Worm (Caenorhabditis elegans): ENCODE data around the gene C29F4.3.
"Not testable (repeated sequence)": the region's sequence is repeated elsewhere in the genome, so short reads cannot be mapped to it uniquely, and the experiment has no call there.

Gene C29F4.3

ce11 chrIV:11259485-11259972, 35.8 kb upstream of the C29F4.3 start, which contains the start of gene gtl-1:
gtl-1 (minus strand) TSS chrIV:11259535.
- TF ChIP-seq hmg-20 (GFP tag; IDR thresholded peaks at IDR 0.05) (no peak), C17E4.6 (GFP tag; IDR thresholded peaks at IDR 0.05) (no peak), lin-40 (tag; optimal IDR thresholded peaks at IDR 0.05) (no peak), nhr-80 (tag; optimal IDR thresholded peaks at IDR 0.05) (peak; percentile 97), sptf-2 (GFP tag; optimal IDR thresholded peaks at IDR 0.05) (no peak), athp-1 (tag; optimal IDR thresholded peaks at IDR 0.05) (no peak)

- TF ChIP-seq ets-4 (GFP tag; optimal IDR thresholded peaks at IDR 0.05) (peak; percentile 56), ceh-58 (GFP tag; IDR thresholded peaks at IDR 0.05) (no peak), pbrm-1 (GFP tag; IDR thresholded peaks at IDR 0.05) (no peak), dox-1 (GFP tag; IDR thresholded peaks at IDR 0.05) (peak; percentile 57), mel-28 (tag; optimal IDR thresholded peaks at IDR 0.05; ENCODE audit: borderline replicate concordance) (no peak), nhr-80 (tag; optimal IDR thresholded peaks at IDR 0.05) (peak; percentile 95), lag-1 (GFP tag; IDR thresholded peaks at IDR 0.05) (no peak), zim-3 (tag; optimal IDR thresholded peaks at IDR 0.05) (no peak), let-607 (tag; optimal IDR thresholded peaks at IDR 0.05) (no peak)
These were observed 33.7 kb upstream of the C29F4.3 start for ce11 chrIV:11257476-11257875.

- TF ChIP-seq bed-2 (GFP tag; IDR thresholded peaks at IDR 0.05); bed-1 (GFP tag; IDR thresholded peaks at IDR 0.05); ztf-3 (GFP tag; optimal IDR thresholded peaks at IDR 0.05): not testable (repeated sequence)
These were observed 29.9 kb upstream of the C29F4.3 start, which contains the start of gene C05C12.1 for ce11 chrIV:11253689-11254088. C05C12.1 (plus strand) TSS chrIV:11253989.

ce11 chrIV:11248031-11248631, 24.4 kb upstream of the C29F4.3 start, which contains the start of gene C05C12.4:
C05C12.4 (minus strand) TSS chrIV:11248081.
- TF ChIP-seq nhr-80 (tag; optimal IDR thresholded peaks at IDR 0.05) (peak; percentile 35), let-607 (tag; optimal IDR thresholded peaks at IDR 0.05) (peak in 1 of 2 experiments; percentile 20), pha-4 (tag; optimal IDR thresholded peaks at IDR 0.05) (peak; percentile 4), nhr-27 (tag; optimal IDR thresholded peaks at IDR 0.05) (no peak), tbx-9 (tag; optimal IDR thresholded peaks at IDR 0.05; ENCODE audit: borderline replicate concordance) (no peak)

- TF ChIP-seq nhr-27 (tag; optimal IDR thresholded peaks at IDR 0.05) (no peak), hmg-20 (GFP tag; IDR thresholded peaks at IDR 0.05) (no peak), K12H6.12 (tag; optimal IDR thresholded peaks at IDR 0.05) (no peak), gei-17 (GFP tag; optimal IDR thresholded peaks at IDR 0.05) (no peak), xnd-1 (tag; optimal IDR thresholded peaks at IDR 0.05) (no peak), atf-7 (tag; optimal IDR thresholded peaks at IDR 0.05) (no peak), rpc-1 (optimal IDR thresholded peaks at IDR 0.05) (no peak), rpc-1 (tag; optimal IDR thresholded peaks at IDR 0.05) (no peak)
These were observed 23.7 kb upstream of the C29F4.3 start for ce11 chrIV:11247434-11247833.

ce11 chrIV:11241368-11241767, 17.6 kb upstream of the C29F4.3 start, which contains the start of gene C05C12.6:
C05C12.6 (minus strand) TSS chrIV:11241468.
- no peak for TF ChIP-seq C17E4.6 (GFP tag; IDR thresholded peaks at IDR 0.05)
- TF ChIP-seq dpff-1 (tag; optimal IDR thresholded peaks at IDR 0.05): no peak
- TF ChIP-seq ztf-6 (GFP tag; IDR thresholded peaks at IDR 0.05): no peak
- no peak for TF ChIP-seq sptf-2 (GFP tag; optimal IDR thresholded peaks at IDR 0.05)
- TF ChIP-seq nhr-27 (tag; optimal IDR thresholded peaks at IDR 0.05): no peak
- no peak for TF ChIP-seq egrh-3 (GFP tag; IDR thresholded peaks at IDR 0.05)
- TF ChIP-seq hmg-1.2 (GFP tag; IDR thresholded peaks at IDR 0.05): no peak
- no peak for TF ChIP-seq athp-1 (tag; optimal IDR thresholded peaks at IDR 0.05)
- TF ChIP-seq snpc-3.4 (tag; optimal IDR thresholded peaks at IDR 0.05): no peak
- TF ChIP-seq pbrm-1 (GFP tag; IDR thresholded peaks at IDR 0.05): no peak
- TF ChIP-seq atf-7 (tag; optimal IDR thresholded peaks at IDR 0.05): no peak
- no peak for TF ChIP-seq ccch-3 (GFP tag; optimal IDR thresholded peaks at IDR 0.05)
